Worm (Caenorhabditis elegans) whole organism, young adult: Measurements from ENCODE around the gene nxf-1.

Source experiments
- B0261.1 ChIP-seq: sonication (generic microtip); optimal IDR thresholded peaks from 2 replicates; lab custom pipeline; 2016; ENCODE audit warnings: mild to moderate bottlenecking, missing genetic modification characterization, moderate library complexity, missing compliant biosample characterization
- C06A6.2 ChIP-seq: fragments of 200-800 bp; sonication (Bioruptor generic); conservative IDR thresholded peaks from 2 replicates; pipeline ENCODE4 v1.3.6; 2022; ENCODE audit warnings: missing genetic modification characterization, missing compliant biosample characterization
- F23B12.7 ChIP-seq: sonication (generic microtip); optimal IDR thresholded peaks from 2 replicates; lab custom pipeline; 2017; ENCODE audit warnings: missing genetic modification characterization, mild to moderate bottlenecking, missing compliant biosample characterization, antibody characterized with exemption, moderate library complexity; ENCODE audit not compliant: insufficient read depth
- F52B5.7 ChIP-seq: sonication (generic microtip); optimal IDR thresholded peaks from 2 replicates; lab custom pipeline; 2016; ENCODE audit warnings: mild to moderate bottlenecking, missing genetic modification characterization, missing compliant biosample characterization
- T07F8.4 ChIP-seq: sonication (generic microtip); optimal IDR thresholded peaks from 2 replicates; lab custom pipeline; 2016; ENCODE audit warnings: mild to moderate bottlenecking, missing genetic modification characterization, moderate library complexity, missing compliant biosample characterization
- T26A5.8 ChIP-seq: sonication (generic microtip); optimal IDR thresholded peaks from 2 replicates; lab custom pipeline; 2016; ENCODE audit warnings: missing genetic modification characterization, missing compliant biosample characterization
- Y53F4B.3 ChIP-seq: fragments of 200-800 bp; sonication (Bioruptor generic); IDR thresholded peaks from 2 replicates; pipeline ENCODE4 v1.3.6; 2022; ENCODE audit warnings: missing genetic modification reagents, missing genetic modification characterization, missing compliant biosample characterization
- Y95B8A.8 ChIP-seq: fragments of 200-800 bp; sonication (Bioruptor generic); IDR thresholded peaks from 2 replicates; pipeline ENCODE4 v1.3.6; 2022; ENCODE audit warnings: missing genetic modification reagents, missing genetic modification characterization, missing compliant biosample characterization
- ZK185.1 ChIP-seq: sonication (generic microtip); optimal IDR thresholded peaks from 2 replicates; lab custom pipeline; 2016; ENCODE audit warnings: mild to moderate bottlenecking, missing genetic modification characterization, missing compliant biosample characterization; ENCODE audit not compliant: poor library complexity, severe bottlenecking
- akir-1 ChIP-seq: fragments of 200-800 bp; sonication (Bioruptor generic); optimal IDR thresholded peaks from 2 replicates; lab custom pipeline; 2018; ENCODE audit warnings: mild to moderate bottlenecking, missing genetic modification characterization, moderate library complexity, missing compliant biosample characterization
- aptf-2 ChIP-seq: fragments of 200-800 bp; sonication (Bioruptor generic); conservative IDR thresholded peaks from 2 replicates; pipeline ENCODE4 v1.3.6; 2022; ENCODE audit warnings: missing genetic modification reagents, missing genetic modification characterization, missing compliant biosample characterization
- aptf-3 ChIP-seq: fragments of 200-800 bp; sonication (Bioruptor generic); IDR thresholded peaks from 2 replicates; pipeline ENCODE4 v1.3.6; 2022; ENCODE audit warnings: missing genetic modification characterization, missing compliant biosample characterization
- atf-7 ChIP-seq: sonication (generic microtip); optimal IDR thresholded peaks from 2 replicates; lab custom pipeline; 2017; ENCODE audit warnings: mild to moderate bottlenecking, missing genetic modification characterization, missing compliant biosample characterization
- athp-1 ChIP-seq: sonication (generic microtip); optimal IDR thresholded peaks from 2 replicates; lab custom pipeline; 2017; ENCODE audit warnings: mild to moderate bottlenecking, missing genetic modification characterization, missing compliant biosample characterization
- bed-1 ChIP-seq: fragments of 200-800 bp; sonication (Bioruptor generic); IDR thresholded peaks from 2 replicates; pipeline ENCODE4 v1.3.6; 2022; ENCODE audit warnings: missing genetic modification reagents, missing genetic modification characterization, missing compliant biosample characterization
- ccch-3 ChIP-seq: fragments of 200-800 bp; sonication (Bioruptor generic); optimal IDR thresholded peaks from 2 replicates; lab custom pipeline; 2018; ENCODE audit warnings: mild to moderate bottlenecking, missing genetic modification characterization, missing compliant biosample characterization
- ceh-100 ChIP-seq: fragments of 200-800 bp; sonication (Bioruptor generic); IDR thresholded peaks from 2 replicates; pipeline ENCODE4 v1.3.6; 2022; ENCODE audit warnings: missing genetic modification reagents, missing genetic modification characterization, missing compliant biosample characterization
- ceh-79 ChIP-seq: sonication (generic microtip); optimal IDR thresholded peaks from 2 replicates; lab custom pipeline; 2017; ENCODE audit warnings: mild to moderate bottlenecking, missing genetic modification characterization, missing compliant biosample characterization
- ceh-91 ChIP-seq: fragments of 200-800 bp; sonication (Bioruptor generic); IDR thresholded peaks from 2 replicates; pipeline ENCODE4 v1.3.6; 2022; ENCODE audit warnings: missing genetic modification reagents, missing genetic modification characterization, missing compliant biosample characterization
- die-1 ChIP-seq: sonication (generic microtip); optimal IDR thresholded peaks from 2 replicates; lab custom pipeline; 2016; ENCODE audit warnings: missing genotype, mild to moderate bottlenecking, missing genetic modification characterization, missing compliant biosample characterization
- dox-1 ChIP-seq: fragments of 200-800 bp; sonication (Bioruptor generic); IDR thresholded peaks from 2 replicates; pipeline ENCODE4 v1.3.6; 2022; ENCODE audit warnings: missing genetic modification reagents, missing genetic modification characterization, missing compliant biosample characterization
- dpff-1 ChIP-seq: sonication (generic microtip); optimal IDR thresholded peaks from 2 replicates; lab custom pipeline; 2017; ENCODE audit warnings: mild to moderate bottlenecking, missing genetic modification characterization, missing compliant biosample characterization
- dpl-1 ChIP-seq: fragments of 150-350 bp; optimal IDR thresholded peaks from 2 replicates; lab custom pipeline; 2014; ENCODE audit warnings: missing biosample characterization, missing genetic modification reagents, missing genetic modification characterization
- efl-1 ChIP-seq: fragments of 150-350 bp; optimal IDR thresholded peaks from 2 replicates; lab custom pipeline; 2014; ENCODE audit warnings: missing biosample characterization, missing genetic modification reagents, missing genetic modification characterization
- egl-18 ChIP-seq: fragments of 200-800 bp; sonication (Bioruptor generic); IDR thresholded peaks from 2 replicates; pipeline ENCODE4 v1.3.6; 2022; ENCODE audit warnings: missing genetic modification reagents, missing genetic modification characterization, missing compliant biosample characterization
- ets-4 ChIP-seq: fragments of 200-800 bp; sonication (Bioruptor generic); optimal IDR thresholded peaks from 2 replicates; lab custom pipeline; 2018; ENCODE audit warnings: mild to moderate bottlenecking, missing genetic modification characterization, missing compliant biosample characterization
- hlh-12 ChIP-seq: sonication (generic microtip); optimal IDR thresholded peaks from 2 replicates; lab custom pipeline; 2016; ENCODE audit warnings: missing genetic modification characterization, missing compliant biosample characterization
- lag-1 ChIP-seq: fragments of 200-800 bp; sonication (Bioruptor generic); IDR thresholded peaks from 2 replicates; pipeline ENCODE4 v1.3.6; 2022; ENCODE audit warnings: missing genetic modification reagents, missing genetic modification characterization, missing compliant biosample characterization
- lin-26 ChIP-seq: fragments of 200-800 bp; sonication (Bioruptor generic); IDR thresholded peaks from 2 replicates; pipeline ENCODE4 v1.3.6; 2022; ENCODE audit warnings: missing genetic modification reagents, missing genetic modification characterization, missing compliant biosample characterization
- lin-40 ChIP-seq: sonication (generic microtip); optimal IDR thresholded peaks from 2 replicates; lab custom pipeline; 2016; ENCODE audit warnings: missing genetic modification characterization, mild to moderate bottlenecking, missing compliant biosample characterization, missing genotype, missing genetic modification reagents
- madf-10 ChIP-seq: sonication (generic microtip); optimal IDR thresholded peaks from 2 replicates; lab custom pipeline; 2016; ENCODE audit warnings: mild to moderate bottlenecking, missing genetic modification characterization, missing compliant biosample characterization
- madf-6 ChIP-seq: fragments of 200-800 bp; sonication (Bioruptor generic); IDR thresholded peaks from 2 replicates; pipeline ENCODE4 v1.3.6; 2022; ENCODE audit warnings: missing genetic modification reagents, missing genetic modification characterization, missing compliant biosample characterization
- madf-8 ChIP-seq: fragments of 200-800 bp; sonication (Bioruptor generic); conservative IDR thresholded peaks from 2 replicates; pipeline ENCODE4 v1.3.6; 2022; ENCODE audit warnings: missing genetic modification reagents, missing genetic modification characterization, missing compliant biosample characterization
- mxl-1 ChIP-seq: sonication (generic microtip); optimal IDR thresholded peaks from 2 replicates; lab custom pipeline; 2016; ENCODE audit warnings: missing genetic modification characterization, missing compliant biosample characterization
- nfya-2 ChIP-seq: fragments of 200-800 bp; sonication (Bioruptor generic); IDR thresholded peaks from 2 replicates; pipeline ENCODE4 v1.3.6; 2022; ENCODE audit warnings: missing genetic modification reagents, missing genetic modification characterization, missing compliant biosample characterization
- nfyb-1 ChIP-seq: fragments of 200-800 bp; sonication (Bioruptor generic); IDR thresholded peaks from 2 replicates; pipeline ENCODE4 v1.3.6; 2022; ENCODE audit warnings: missing genetic modification reagents, missing genetic modification characterization, missing compliant biosample characterization
- nhr-27 ChIP-seq: fragments of 200-800 bp; sonication (Bioruptor generic); optimal IDR thresholded peaks from 2 replicates; lab custom pipeline; 2018; ENCODE audit warnings: mild to moderate bottlenecking, missing genetic modification characterization, moderate library complexity, missing compliant biosample characterization
- pbrm-1 ChIP-seq: fragments of 200-800 bp; sonication (Bioruptor generic); IDR thresholded peaks from 2 replicates; pipeline ENCODE4 v1.3.6; 2022; ENCODE audit warnings: missing genetic modification reagents, missing genetic modification characterization, missing compliant biosample characterization
- pha-4 ChIP-seq: fragments of 150-350 bp; sonication (generic microtip); optimal IDR thresholded peaks from 2 replicates; lab custom pipeline; 2014; ENCODE audit warnings: missing biosample characterization, missing genetic modification reagents, missing genetic modification characterization
- repo-1 ChIP-seq: sonication (generic microtip); optimal IDR thresholded peaks from 2 replicates; lab custom pipeline; 2017; ENCODE audit warnings: mild to moderate bottlenecking, missing genetic modification characterization, missing compliant biosample characterization
- sea-2 ChIP-seq: fragments of 200-800 bp; sonication (Bioruptor generic); IDR thresholded peaks from 2 replicates; pipeline ENCODE4 v1.3.6; 2022; ENCODE audit warnings: missing genetic modification characterization, missing compliant biosample characterization
- snpc-1.3 ChIP-seq: sonication (generic microtip); optimal IDR thresholded peaks from 2 replicates; lab custom pipeline; 2017; ENCODE audit warnings: missing genetic modification characterization, mild to moderate bottlenecking, missing compliant biosample characterization, antibody characterized with exemption, moderate library complexity, missing genotype, missing genetic modification reagents; ENCODE audit not compliant: insufficient read depth
- snpc-3.4 ChIP-seq: sonication (generic microtip); optimal IDR thresholded peaks from 2 replicates; lab custom pipeline; 2017; ENCODE audit warnings: missing genetic modification characterization, mild to moderate bottlenecking, missing compliant biosample characterization, antibody characterized with exemption, moderate library complexity, missing genotype, missing genetic modification reagents
- tlf-1 ChIP-seq: fragments of 200-800 bp; sonication (Bioruptor generic); optimal IDR thresholded peaks from 2 replicates; lab custom pipeline; 2018; ENCODE audit warnings: mild to moderate bottlenecking, missing genetic modification characterization, missing compliant biosample characterization
- unc-62 ChIP-seq: fragments of 150-350 bp; optimal IDR thresholded peaks from 2 replicates; lab custom pipeline; 2014; ENCODE audit warnings: missing biosample characterization, missing genetic modification reagents, missing genetic modification characterization
- xnd-1 ChIP-seq: sonication (generic microtip); optimal IDR thresholded peaks from 2 replicates; lab custom pipeline; 2016; ENCODE audit warnings: missing genotype, missing genetic modification reagents, missing genetic modification characterization, missing compliant biosample characterization
- zim-3 ChIP-seq: sonication (generic microtip); optimal IDR thresholded peaks from 2 replicates; lab custom pipeline; 2017; ENCODE audit warnings: mild to moderate bottlenecking, missing genetic modification characterization, moderate library complexity, missing compliant biosample characterization
- ztf-22 ChIP-seq: fragments of 200-800 bp; sonication (Bioruptor generic); optimal IDR thresholded peaks from 2 replicates; lab custom pipeline; 2018; ENCODE audit warnings: mild to moderate bottlenecking, missing genetic modification characterization, moderate library complexity, missing compliant biosample characterization
- ztf-26 ChIP-seq: sonication (generic microtip); optimal IDR thresholded peaks from 2 replicates; lab custom pipeline; 2017; ENCODE audit warnings: missing genetic modification characterization, missing compliant biosample characterization
- ztf-3 ChIP-seq: fragments of 200-800 bp; sonication (Bioruptor generic); optimal IDR thresholded peaks from 2 replicates; lab custom pipeline; 2018; ENCODE audit warnings: mild to moderate bottlenecking, missing genetic modification characterization, missing compliant biosample characterization

Gene nxf-1

DNA sequence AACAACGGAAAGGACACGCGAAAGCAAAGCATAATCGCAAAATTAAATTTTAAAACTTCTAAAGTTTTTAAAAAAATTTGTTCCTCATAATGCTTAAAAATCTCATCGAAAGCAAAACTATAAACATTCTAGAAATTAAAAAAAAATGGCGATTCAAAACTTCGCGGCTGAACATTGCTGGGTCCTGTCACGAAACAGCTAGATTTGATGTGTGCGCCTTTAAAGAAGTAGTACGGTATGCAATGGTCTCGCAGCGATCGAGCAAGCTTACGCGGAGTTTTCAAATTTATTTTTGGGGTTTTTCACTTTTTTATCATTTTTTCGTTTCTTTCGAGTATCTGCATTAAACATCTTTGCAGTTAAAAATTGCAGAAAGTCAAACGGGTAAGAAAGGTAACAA lies 42.3 kb upstream of the nxf-1 start, which contains the start of gene coh-3 (continued):
- TF ChIP-seq athp-1 (peak; percentile 25), aptf-3 (no peak), zim-3 (tag; lab: Kevin White, UChicago) (no peak), snpc-1.3 (tag; lab: Kevin White, UChicago) (peak; percentile 92), madf-6 (GFP tag; lab: Robert Waterston, UW) (peak; percentile 99), hlh-12 (tag; lab: Kevin White, UChicago) (no peak), madf-10 (no peak), ceh-100 (GFP tag; lab: Robert Waterston, UW) (peak; percentile 57; the same call in 1 of the 2 replicates), ceh-79 (no peak), atf-7 (tag; lab: Kevin White, UChicago) (no peak), nfya-2 (GFP tag; lab: Robert Waterston, UW) (no peak), repo-1 (tag; lab: Kevin White, UChicago) (no peak), dox-1 (peak; percentile 81), akir-1 (GFP tag; lab: Kevin White, UChicago) (no peak), ZK185.1 (tag; lab: Kevin White, UChicago) (no peak), T07F8.4 (tag; lab: Kevin White, UChicago) (no peak), T26A5.8 (no peak), lin-40 (tag; lab: Kevin White, UChicago) (no peak), snpc-3.4 (peak; percentile 95), B0261.1 (tag; lab: Kevin White, UChicago) (no peak), dpff-1 (tag; lab: Kevin White, UChicago) (no peak), ccch-3 (GFP tag; lab: Kevin White, UChicago) (no peak), dpl-1 (GFP tag; lab: Kevin White, UChicago) (peak; percentile 90), egl-18 (GFP tag; lab: Robert Waterston, UW) (no peak), nfyb-1 (GFP tag; lab: Robert Waterston, UW) (no peak), sea-2 (GFP tag; lab: Robert Waterston, UW) (no peak), tlf-1 (GFP tag; lab: Kevin White, UChicago) (peak; percentile 88), C06A6.2 (GFP tag; lab: Robert Waterston, UW) (no peak), xnd-1 (peak; percentile 99), F23B12.7 (tag; lab: Kevin White, UChicago) (peak; percentile 65), Y53F4B.3 (GFP tag; lab: Robert Waterston, UW) (peak; percentile 61; the same call in 1 of the 2 replicates), nhr-27 (tag; lab: Kevin White, UChicago) (no peak), lag-1 (GFP tag; lab: Robert Waterston, UW) (no peak), ets-4 (GFP tag; lab: Kevin White, UChicago) (no peak), ztf-26 (tag; lab: Kevin White, UChicago) (no peak), bed-1 (GFP tag; lab: Robert Waterston, UW) (no peak), madf-8 (GFP tag; lab: Robert Waterston, UW) (peak; percentile 96), F52B5.7 (tag; lab: Kevin White, UChicago) (no peak), pbrm-1 (GFP tag; lab: Robert Waterston, UW) (peak; percentile 74)
- TF ChIP-seq, all 124 proteins: peak for 43

DNA sequence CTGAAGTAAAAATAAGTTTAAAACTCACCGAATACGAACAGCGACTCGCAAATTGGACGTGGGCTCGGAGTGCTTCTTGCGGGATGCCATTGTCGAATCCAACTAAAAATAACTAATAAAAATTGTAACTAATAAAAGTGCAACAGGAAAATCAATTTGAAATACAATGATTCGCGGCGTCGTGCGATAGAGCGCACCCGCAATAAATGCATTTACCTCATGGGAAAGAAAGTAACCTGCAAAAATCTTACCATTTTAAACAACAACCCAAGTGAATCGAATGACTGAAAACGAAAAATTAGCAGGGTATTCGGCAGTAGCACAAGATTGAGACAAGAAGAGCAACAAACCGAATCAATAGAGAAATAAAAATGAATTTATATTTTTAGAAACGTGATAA lies 41.8 kb upstream of the nxf-1 start, which contains the start of gene bmk-1:
bmk-1 (minus strand) TSS at position 359 of the 400 bp plus-strand sequence.
- no peak for TF ChIP-seq unc-62
- TF ChIP-seq repo-1 (tag; lab: Kevin White, UChicago): no peak
- TF ChIP-seq ceh-79: no peak
- no peak for TF ChIP-seq lin-26 (GFP tag; lab: Robert Waterston, UW)
- TF ChIP-seq madf-6 (GFP tag; lab: Robert Waterston, UW): 0 out of 2 replicates have a peak, but pooled peaks have one; percentile 32
- TF ChIP-seq ceh-91 (GFP tag; lab: Robert Waterston, UW): no peak
- TF ChIP-seq aptf-2 (GFP tag; lab: Robert Waterston, UW): 0 out of 2 replicates have a peak, but pooled peaks have one; percentile 36
- no peak for TF ChIP-seq mxl-1 (tag; lab: Kevin White, UChicago)
- no peak for TF ChIP-seq C06A6.2 (GFP tag; lab: Robert Waterston, UW)
- no peak for TF ChIP-seq die-1 (tag; lab: Kevin White, UChicago)
- no peak for TF ChIP-seq ztf-3 (GFP tag; lab: Kevin White, UChicago)
- no peak for TF ChIP-seq sea-2 (GFP tag; lab: Robert Waterston, UW)
- TF ChIP-seq pha-4: no peak
- TF ChIP-seq Y95B8A.8 (GFP tag; lab: Robert Waterston, UW): no peak
- TF ChIP-seq efl-1 (GFP tag; lab: Kevin White, UChicago): peak; percentile 21
- TF ChIP-seq ztf-22 (GFP tag; lab: Kevin White, UChicago): no peak
